Fruit fly (Drosophila melanogaster) whole organism, larva: ENCODE data around the gene drn.

Source experiments
- noc ChIP-seq: fragments of 200-800 bp; sonication (Bioruptor generic); optimal IDR thresholded peaks from 3 replicates; lab custom pipeline; 2019; ENCODE audit warnings: missing biosample characterization, mild to moderate bottlenecking, missing genetic modification characterization, moderate library complexity

drn gene

dm6 chr3R:9395998-9396397, 56.0 kb downstream of the drn start:
- no peak for TF ChIP-seq noc (tag; lab: Kevin White, UChicago)

dm6 chr3R:9397890-9398289, 57.9 kb downstream of the drn start, which contains the start of gene Or85f:
Gene Or85f (plus strand): TSS chr3R:9398190.
- no peak for TF ChIP-seq noc (tag; lab: Kevin White, UChicago)

- no peak for TF ChIP-seq noc (tag; lab: Kevin White, UChicago)
Measured at dm6 chr3R:9399074-9399473, 59.1 kb downstream of the drn start.

- peak; percentile 85 for TF ChIP-seq noc (tag; lab: Kevin White, UChicago)
Measured at dm6 chr3R:9399951-9400392, 60.0 kb downstream of the drn start, which contains the start of gene CG34117. Gene CG34117 (minus strand): TSS chr3R:9400053.

- peak; percentile 96 for TF ChIP-seq noc (tag; lab: Kevin White, UChicago)
Measured at dm6 chr3R:9401127-9401603, 61.1 kb downstream of the drn start, which contains the start of the genes RpL34b and CG8132. Gene RpL34b (minus strand): TSS chr3R:9401226. Gene CG8132 (plus strand): TSS chr3R:9401495.

- TF ChIP-seq noc (tag; lab: Kevin White, UChicago): peak; percentile 65
Measured at dm6 chr3R:9404104-9404512, 64.1 kb downstream of the drn start, which contains the start of the genes CG9356, BBIP1 and CG8135. Gene CG9356 (minus strand): TSS chr3R:9404269. Gene BBIP1 (plus strand): TSS chr3R:9404385. Gene CG8135 (plus strand): TSS chr3R:9404385.

- no peak for TF ChIP-seq noc (tag; lab: Kevin White, UChicago)
Measured at dm6 chr3R:9408069-9408468, 68.1 kb downstream of the drn start, which contains the start of gene CG44261. Gene CG44261 (minus strand): TSS chr3R:9408169.

dm6 chr3R:9410182-9410581, 70.2 kb downstream of the drn start, which contains the start of gene betaTub85D:
Gene betaTub85D (minus strand): TSS chr3R:9410282.
- no peak for TF ChIP-seq noc (tag; lab: Kevin White, UChicago)

dm6 chr3R:9411928-9412640, 72.1 kb downstream of the drn start, which contains the start of the genes Task7 and alpha-Man-IIa:
Gene Task7 (minus strand): TSS chr3R:9412293.
Gene alpha-Man-IIa (plus strand): TSS chr3R:9412548.
- no peak for TF ChIP-seq noc (tag; lab: Kevin White, UChicago)
